Worm (Caenorhabditis elegans) whole organism, L2 larva: ENCODE measurements around the gene E01G4.6.

Source experiments
- C34F6.9 ChIP-seq: fragments of 150-350 bp; optimal IDR thresholded peaks from 2 replicates; lab custom pipeline; 2014; ENCODE audit warnings: missing biosample characterization, missing genetic modification characterization
- elt-3 ChIP-seq: sonication (generic microtip); optimal IDR thresholded peaks from 2 replicates; lab custom pipeline; 2017; ENCODE audit warnings: missing biosample characterization, missing genetic modification characterization
- lin-39 ChIP-seq: fragments of 150-350 bp; optimal IDR thresholded peaks from 2 replicates; lab custom pipeline; 2014; ENCODE audit warnings: missing biosample characterization, missing genetic modification reagents, missing genetic modification characterization
- nhr-237 ChIP-seq: fragments of 150-350 bp; optimal IDR thresholded peaks from 2 replicates; lab custom pipeline; 2014; ENCODE audit warnings: missing biosample characterization, missing genetic modification characterization

DNA sequence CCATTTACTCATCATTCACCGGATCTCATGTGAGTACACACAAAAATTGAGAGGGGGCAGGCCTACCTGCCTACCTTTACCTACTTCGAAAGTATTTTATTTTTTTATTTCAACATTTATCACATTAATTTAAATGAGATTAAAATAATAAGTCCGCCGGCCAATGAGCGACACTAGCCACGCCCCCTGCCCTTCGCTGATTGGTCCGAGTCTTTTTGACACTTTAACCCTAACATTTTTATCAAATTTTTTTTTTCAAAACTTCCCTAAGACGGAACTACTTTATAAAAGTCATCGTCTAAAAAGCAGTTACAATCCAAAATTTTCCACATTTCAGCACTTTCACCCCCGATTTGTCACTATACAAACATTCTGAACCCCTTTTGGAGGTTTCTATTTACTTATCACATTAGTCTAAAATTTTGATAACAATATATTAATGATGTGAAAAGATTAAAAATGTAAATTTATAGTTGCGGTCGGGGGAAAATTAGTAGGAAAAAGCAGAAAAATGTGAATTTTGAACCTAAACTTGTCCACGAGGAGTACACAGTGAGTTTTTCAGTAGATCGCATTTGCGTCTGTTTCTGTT lies 23.9 kb downstream of the E01G4.6 start:
- TF ChIP-seq elt-3 (tag; lab: Kevin White, UChicago) = no peak
- TF ChIP-seq nhr-237 (tag; lab: Kevin White, UChicago) = no peak
- TF ChIP-seq lin-39 (tag; lab: Kevin White, UChicago) = no peak
- no peak for TF ChIP-seq C34F6.9 (tag; lab: Kevin White, UChicago)
